Worm (Caenorhabditis elegans): ENCODE data around the gene bed-2.

The bed-2 gene

DNA sequence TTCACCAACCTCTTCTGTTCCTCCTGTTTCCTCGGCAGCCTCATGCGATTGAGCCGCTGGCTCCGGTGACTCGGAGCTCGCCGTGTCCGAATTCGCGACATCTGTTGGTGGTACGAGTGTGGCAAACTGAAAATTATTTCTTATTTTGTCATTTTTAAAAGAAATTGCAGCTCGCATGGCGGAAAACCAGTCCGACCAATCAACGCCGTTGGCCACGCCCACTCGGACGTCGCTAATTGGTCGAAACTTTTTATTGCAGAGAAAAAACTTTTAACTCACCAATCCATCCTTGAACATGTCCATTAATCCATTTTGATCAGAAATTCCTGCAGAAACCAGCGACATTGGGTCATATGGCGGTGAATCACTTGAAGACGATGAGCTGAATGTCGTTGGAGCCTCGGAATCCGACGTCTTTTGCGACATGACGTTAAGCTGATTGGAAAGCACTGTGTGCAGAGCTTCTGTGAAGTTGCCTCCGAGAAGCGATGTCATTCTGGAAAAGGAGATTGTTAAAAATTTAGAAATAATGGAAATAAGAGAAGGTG lies at the start of gene bed-2:
TSS of gene bed-2 (minus strand) at position 498 of the 548 bp plus-strand sequence.
- no peak for TF ChIP-seq nhr-25 (tag; optimal IDR thresholded peaks at IDR 0.05)
- TF ChIP-seq mdl-1 (tag; optimal IDR thresholded peaks at IDR 0.05) = no peak
- TF ChIP-seq elt-3 (tag; optimal IDR thresholded peaks at IDR 0.05) = no peak
- no peak for TF ChIP-seq lsy-2 (tag; optimal IDR thresholded peaks at IDR 0.05)
- no peak for TF ChIP-seq mbf-1 (tag; optimal IDR thresholded peaks at IDR 0.05)
- TF ChIP-seq nhr-23 (tag; optimal IDR thresholded peaks at IDR 0.05) = no peak
- no peak for TF ChIP-seq crh-2 (tag; optimal IDR thresholded peaks at IDR 0.05)
- no peak for TF ChIP-seq ceh-16 (tag; optimal IDR thresholded peaks at IDR 0.05)
- no peak for TF ChIP-seq ceh-82 (tag; optimal IDR thresholded peaks at IDR 0.05)
- TF ChIP-seq lin-13 (GFP tag; optimal IDR thresholded peaks at IDR 0.05) = no peak
- TF ChIP-seq gmeb-1 (tag; optimal IDR thresholded peaks at IDR 0.05) = no peak

DNA sequence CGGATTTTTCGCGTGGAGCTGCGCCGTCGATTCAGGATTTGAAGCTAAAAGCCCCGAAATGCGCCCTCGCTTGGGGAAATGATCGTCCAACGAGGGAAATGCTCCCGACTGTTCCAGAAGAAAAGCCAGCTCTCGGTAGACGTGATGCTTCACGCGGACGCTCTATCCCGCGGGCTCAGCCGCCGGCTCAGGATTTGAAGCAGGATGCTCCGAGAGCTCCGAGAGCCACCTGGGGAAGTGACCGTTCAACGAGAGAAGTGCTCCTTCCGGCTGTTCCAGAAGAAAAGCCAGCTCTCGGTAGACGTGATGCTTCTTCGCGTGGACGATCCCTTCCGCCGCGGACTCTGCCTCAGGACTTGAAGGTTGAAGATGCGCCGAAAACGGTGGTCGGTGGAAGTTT lies 40.2 kb upstream of the bed-2 start:
- TF ChIP-seq nhr-11 (tag; optimal IDR thresholded peaks at IDR 0.05) (no peak), fos-1 (tag; optimal IDR thresholded peaks at IDR 0.05) (no peak), alr-1 (tag; optimal IDR thresholded peaks at IDR 0.05) (no peak), elt-1 (tag; optimal IDR thresholded peaks at IDR 0.05) (no peak), mbf-1 (tag; optimal IDR thresholded peaks at IDR 0.05) (no peak), peb-1 (tag; optimal IDR thresholded peaks at IDR 0.05) (no peak), nhr-237 (tag; optimal IDR thresholded peaks at IDR 0.05) (no peak), snpc-4 (tag; optimal IDR thresholded peaks at IDR 0.05) (no peak), nhr-23 (tag; optimal IDR thresholded peaks at IDR 0.05) (no peak), ztf-11 (tag; optimal IDR thresholded peaks at IDR 0.05) (no peak), sma-9 (GFP tag; optimal IDR thresholded peaks at IDR 0.05) (no peak), sma-9 (tag; optimal IDR thresholded peaks at IDR 0.05) (no peak), sem-4 (tag; optimal IDR thresholded peaks at IDR 0.05) (no peak), nhr-10 (tag; optimal IDR thresholded peaks at IDR 0.05) (no peak), blmp-1 (tag; optimal IDR thresholded peaks at IDR 0.05; ENCODE audit: insufficient read depth) (no peak), nhr-25 (tag; optimal IDR thresholded peaks at IDR 0.05) (no peak), nhr-12 (tag; optimal IDR thresholded peaks at IDR 0.05) (no peak), unc-55 (GFP tag; optimal IDR thresholded peaks at IDR 0.05) (no peak), ZK546.5 (tag; optimal IDR thresholded peaks at IDR 0.05) (no peak), lin-11 (tag; optimal IDR thresholded peaks at IDR 0.05) (no peak)

DNA sequence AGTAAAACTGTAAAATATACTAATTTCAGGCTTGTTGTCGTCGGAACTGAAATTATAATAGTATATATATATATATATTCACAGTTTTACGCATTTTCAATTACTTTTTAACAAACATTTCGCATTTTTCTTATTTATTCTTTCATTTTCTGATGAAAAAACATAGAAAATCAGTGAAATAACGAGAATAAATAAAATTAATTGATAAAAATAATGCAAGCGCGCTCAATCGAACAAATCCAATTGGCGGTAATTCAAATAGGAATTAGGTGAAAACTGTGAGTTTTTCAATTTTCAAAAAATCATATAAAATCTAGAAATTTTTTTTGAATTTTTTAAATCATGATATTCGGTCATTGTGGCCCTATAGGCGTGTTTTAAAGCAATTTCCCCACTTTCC lies 39.5 kb upstream of the bed-2 start:
- TF ChIP-seq fos-1 (tag; optimal IDR thresholded peaks at IDR 0.05) (no peak), nhr-21 (tag; optimal IDR thresholded peaks at IDR 0.05) (no peak)

DNA sequence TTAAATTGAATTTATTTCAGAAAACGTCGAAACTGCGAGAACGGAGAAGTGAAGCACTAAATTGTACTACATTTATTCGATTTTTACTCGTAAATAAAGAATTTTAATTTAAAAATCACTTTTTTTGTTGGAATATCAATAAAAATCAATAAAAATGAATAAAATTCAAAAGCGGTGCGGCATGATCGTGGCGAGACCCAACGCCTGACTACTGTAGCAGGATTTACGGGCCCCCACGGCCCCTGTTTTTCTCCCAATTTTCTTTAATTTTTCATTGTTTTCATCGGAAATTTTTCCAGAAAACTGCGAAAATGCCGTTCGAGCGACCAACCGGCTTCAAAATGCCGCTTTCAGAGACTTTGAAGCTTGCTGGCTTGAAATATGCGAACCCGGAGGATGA lies 38.2 kb upstream of the bed-2 start, which contains the start of gene Y66D12A.19:
TSS of gene Y66D12A.19 (plus strand) at position 266 of the 400 bp plus-strand sequence.
- TF ChIP-seq zag-1 (tag; optimal IDR thresholded peaks at IDR 0.05) = no peak

DNA sequence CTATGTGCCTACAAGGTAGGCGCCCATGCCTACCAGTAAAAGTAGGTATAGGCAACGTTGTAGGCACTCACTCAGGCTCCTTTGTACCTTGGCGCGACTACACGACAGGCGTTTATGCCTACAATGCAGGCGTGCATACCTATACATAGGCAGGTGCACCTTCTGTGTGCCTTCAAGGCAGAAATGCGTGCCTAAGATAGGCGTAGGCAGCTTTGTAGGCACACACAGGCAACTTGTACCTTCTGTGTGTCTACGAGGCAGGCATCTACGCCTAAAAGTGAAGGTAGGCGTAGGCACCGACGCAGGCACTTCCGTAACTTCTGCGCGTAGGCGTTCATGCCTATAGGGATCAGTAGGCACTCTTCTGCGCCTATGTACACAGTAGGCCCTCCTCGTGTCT lies 35.0 kb upstream of the bed-2 start:
- no peak for TF ChIP-seq crh-2 (tag; optimal IDR thresholded peaks at IDR 0.05)
- TF ChIP-seq aly-2 (tag; optimal IDR thresholded peaks at IDR 0.05) = no peak
- TF ChIP-seq elt-3 (tag; optimal IDR thresholded peaks at IDR 0.05) = no peak
- no peak for TF ChIP-seq dmd-4 (tag; optimal IDR thresholded peaks at IDR 0.05)
- TF ChIP-seq nhr-77 (tag; optimal IDR thresholded peaks at IDR 0.05) = no peak
- no peak for TF ChIP-seq unc-62 (GFP tag; optimal IDR thresholded peaks at IDR 0.05)
- TF ChIP-seq zag-1 (tag; optimal IDR thresholded peaks at IDR 0.05) = no peak
- TF ChIP-seq nhr-10 (tag; optimal IDR thresholded peaks at IDR 0.05) = no peak
- TF ChIP-seq lin-13 (GFP tag; optimal IDR thresholded peaks at IDR 0.05) = no peak
- no peak for TF ChIP-seq ama-1 (optimal IDR thresholded peaks at IDR 0.05)
- no peak for TF ChIP-seq nhr-129 (tag; optimal IDR thresholded peaks at IDR 0.05)
- no peak for TF ChIP-seq lin-39 (tag; optimal IDR thresholded peaks at IDR 0.05)
- TF ChIP-seq ZK546.5 (tag; optimal IDR thresholded peaks at IDR 0.05) = no peak
- no peak for TF ChIP-seq mdl-1 (tag; optimal IDR thresholded peaks at IDR 0.05)
